Fruit fly (Drosophila melanogaster): Measurements from ENCODE around the gene CG15641.

The CG15641 gene

dm6 chrX:15453121-15453520, 14.6 kb upstream of the CG15641 start, which contains the start of gene CG11655:
Gene CG11655, plus strand, starts transcription at chrX:15453471.
- TF ChIP-seq Snoo (tag; optimal IDR thresholded peaks at IDR 0.05) = no peak
- peak; percentile 11 for TF ChIP-seq CG17806 (tag; optimal IDR thresholded peaks at IDR 0.05)
- peak; percentile 15 for TF ChIP-seq Pif1B (GFP tag; optimal IDR thresholded peaks at IDR 0.05)
- no peak for TF ChIP-seq EcR (GFP tag; optimal IDR thresholded peaks at IDR 0.05)
- TF ChIP-seq CG8301 (tag; optimal IDR thresholded peaks at IDR 0.05) = no peak
- TF ChIP-seq gl (tag; optimal IDR thresholded peaks at IDR 0.05) = no peak
- peak; percentile 6 for TF ChIP-seq CG34367 (tag; optimal IDR thresholded peaks at IDR 0.05)
- TF ChIP-seq CG13204 (GFP tag; optimal IDR thresholded peaks at IDR 0.05) = no peak
- TF ChIP-seq rn (GFP tag; IDR thresholded peaks at IDR 0.05) = 0 out of 2 replicates have a peak, but pooled peaks have one; percentile 20
- TF ChIP-seq CG14655 (GFP tag; optimal IDR thresholded peaks at IDR 0.05) = no peak
- peak; percentile 64 for TF ChIP-seq CG4496 (GFP tag; IDR thresholded peaks at IDR 0.05)
- TF ChIP-seq D1 (tag; optimal IDR thresholded peaks at IDR 0.05) = no peak
- TF ChIP-seq CG32121 (GFP tag; IDR thresholded peaks at IDR 0.05) = no peak
- TF ChIP-seq Ets98B (GFP tag; IDR thresholded peaks at IDR 0.05) = peak; percentile 35; the same call in 1 of the 2 replicates
- no peak for TF ChIP-seq CG10348 (GFP tag; IDR thresholded peaks at IDR 0.05)
- peak; percentile 72 for TF ChIP-seq CG12605 (GFP tag; IDR thresholded peaks at IDR 0.05)
- peak; percentile 17 for TF ChIP-seq CG9948 (tag; optimal IDR thresholded peaks at IDR 0.05)
- no peak for TF ChIP-seq Pif1A (GFP tag; optimal IDR thresholded peaks at IDR 0.05)
- peak; percentile 45 for TF ChIP-seq CG15710 (tag; optimal IDR thresholded peaks at IDR 0.05)
- TF ChIP-seq fd96Ca (GFP tag; IDR thresholded peaks at IDR 0.05) = peak; percentile 58; the same call in 1 of the 3 replicates
- peak; percentile 38 for TF ChIP-seq CG8159 (tag; optimal IDR thresholded peaks at IDR 0.05)

dm6 chrX:15462436-15462857, 5.2 kb upstream of the CG15641 start, which contains the start of the genes shtd, CG6294 and CG6299:
Gene shtd, minus strand, starts transcription at chrX:15462441.
Gene CG6294, plus strand, starts transcription at chrX:15462722.
Gene CG6299, plus strand, starts transcription at chrX:15462722.
- TF ChIP-seq Snoo (tag; optimal IDR thresholded peaks at IDR 0.05) = no peak
- no peak for TF ChIP-seq rn (GFP tag; IDR thresholded peaks at IDR 0.05)
- TF ChIP-seq Ets98B (GFP tag; IDR thresholded peaks at IDR 0.05) = no peak
- TF ChIP-seq Pif1A (GFP tag; optimal IDR thresholded peaks at IDR 0.05) = no peak

- no peak for TF ChIP-seq Pif1B (GFP tag; optimal IDR thresholded peaks at IDR 0.05)
- no peak for TF ChIP-seq gl (tag; optimal IDR thresholded peaks at IDR 0.05)
- no peak for TF ChIP-seq CG13204 (GFP tag; optimal IDR thresholded peaks at IDR 0.05)
- no peak for TF ChIP-seq CG14655 (GFP tag; optimal IDR thresholded peaks at IDR 0.05)
- TF ChIP-seq CG34367 (tag; optimal IDR thresholded peaks at IDR 0.05) = no peak
- no peak for TF ChIP-seq CG8301 (tag; optimal IDR thresholded peaks at IDR 0.05)
- no peak for TF ChIP-seq Snoo (tag; optimal IDR thresholded peaks at IDR 0.05)
- TF ChIP-seq rn (GFP tag; IDR thresholded peaks at IDR 0.05) = no peak
- TF ChIP-seq EcR (GFP tag; optimal IDR thresholded peaks at IDR 0.05) = no peak
These were observed 3.2 kb upstream of the CG15641 start for dm6 chrX:15464531-15464930.

dm6 chrX:15465410-15465809, 2.3 kb upstream of the CG15641 start:
- TF ChIP-seq fd96Ca (GFP tag; IDR thresholded peaks at IDR 0.05) (0 out of 3 replicates have a peak, but pooled peaks have one; percentile 43), CG4496 (GFP tag; IDR thresholded peaks at IDR 0.05) (peak; percentile 93), CG34367 (tag; optimal IDR thresholded peaks at IDR 0.05) (no peak), CG32121 (GFP tag; IDR thresholded peaks at IDR 0.05) (0 out of 2 replicates have a peak, but pooled peaks have one; percentile 30), EcR (GFP tag; optimal IDR thresholded peaks at IDR 0.05) (peak; percentile 70), CG13204 (GFP tag; optimal IDR thresholded peaks at IDR 0.05) (no peak)

dm6 chrX:15471904-15472303, 4.2 kb downstream of the CG15641 start, which contains the start of the genes Grip128 and Alg14:
Gene Grip128, minus strand, starts transcription at chrX:15472119.
Gene Alg14, plus strand, starts transcription at chrX:15472164.
- TF ChIP-seq Ets98B (GFP tag; IDR thresholded peaks at IDR 0.05) (no peak), CG10348 (GFP tag; IDR thresholded peaks at IDR 0.05) (no peak), fd96Ca (GFP tag; IDR thresholded peaks at IDR 0.05) (no peak), CG34367 (tag; optimal IDR thresholded peaks at IDR 0.05) (no peak), CG4496 (GFP tag; IDR thresholded peaks at IDR 0.05) (no peak), Snoo (tag; optimal IDR thresholded peaks at IDR 0.05) (no peak), Pif1B (GFP tag; optimal IDR thresholded peaks at IDR 0.05) (no peak), gl (tag; optimal IDR thresholded peaks at IDR 0.05) (no peak), CG13204 (GFP tag; optimal IDR thresholded peaks at IDR 0.05) (no peak), CG9948 (tag; optimal IDR thresholded peaks at IDR 0.05) (no peak)

dm6 chrX:15475367-15475789, 7.7 kb downstream of the CG15641 start, which contains the start of gene mh:
Gene mh, minus strand, starts transcription at chrX:15475400.
- TF ChIP-seq fd96Ca (GFP tag; IDR thresholded peaks at IDR 0.05) (no peak), CG32121 (GFP tag; IDR thresholded peaks at IDR 0.05) (peak; percentile 20; the same call in 1 of the 2 replicates)

dm6 chrX:15475791-15476190, 8.1 kb downstream of the CG15641 start, which contains the start of gene CG6324:
Gene CG6324, plus strand, starts transcription at chrX:15476091.
- TF ChIP-seq fd96Ca (GFP tag; IDR thresholded peaks at IDR 0.05) (no peak), CG9948 (tag; optimal IDR thresholded peaks at IDR 0.05) (no peak), Ets98B (GFP tag; IDR thresholded peaks at IDR 0.05) (no peak), CG8301 (tag; optimal IDR thresholded peaks at IDR 0.05) (no peak), Snoo (tag; optimal IDR thresholded peaks at IDR 0.05) (no peak), CG8159 (tag; optimal IDR thresholded peaks at IDR 0.05) (no peak), gl (tag; optimal IDR thresholded peaks at IDR 0.05) (no peak), CG13204 (GFP tag; optimal IDR thresholded peaks at IDR 0.05) (no peak), EcR (GFP tag; optimal IDR thresholded peaks at IDR 0.05) (no peak), CG15710 (tag; optimal IDR thresholded peaks at IDR 0.05) (no peak), D1 (tag; optimal IDR thresholded peaks at IDR 0.05) (no peak), CG4496 (GFP tag; IDR thresholded peaks at IDR 0.05) (no peak), Pif1B (GFP tag; optimal IDR thresholded peaks at IDR 0.05) (no peak)
